Fruit fly (Drosophila melanogaster) whole organism: ENCODE measurements around the gene Gug.

ENCODE experiments used
- CG8478 ChIP-seq: fragments of >200 bp; optimal IDR thresholded peaks from 2 replicates; lab custom pipeline; 2018; ENCODE audit warnings: inconsistent platforms
- EcR ChIP-seq, 2 experiments: fragments of >200 bp; optimal IDR thresholded peaks; 2 replicates each; lab custom pipeline; 2017; ENCODE audit warnings: missing biosample characterization in 2 of 2, missing genetic modification characterization in 2 of 2, missing genetic modification reagents in 2 of 2
- psq ChIP-seq: fragments of >200 bp; optimal IDR thresholded peaks from 2 replicates; lab custom pipeline; 2017
- usp ChIP-seq: fragments of >200 bp; optimal IDR thresholded peaks from 2 replicates; lab custom pipeline; 2017; ENCODE audit warnings: missing biosample characterization, missing genetic modification characterization, mixed read lengths

- TF ChIP-seq usp, result no peak
- no peak for TF ChIP-seq psq
- TF ChIP-seq CG8478 (lab: Kevin White, UChicago), result no peak
- no peak for TF ChIP-seq EcR (GFP tag; optimal IDR thresholded peaks at IDR 0.05; lab: Kevin White, UChicago)
These were observed 3.5 kb upstream of the Gug start for dm6 chr3L:8446050-8446781.
